Worm (Caenorhabditis elegans): ENCODE data around the gene btb-19.

DNA sequence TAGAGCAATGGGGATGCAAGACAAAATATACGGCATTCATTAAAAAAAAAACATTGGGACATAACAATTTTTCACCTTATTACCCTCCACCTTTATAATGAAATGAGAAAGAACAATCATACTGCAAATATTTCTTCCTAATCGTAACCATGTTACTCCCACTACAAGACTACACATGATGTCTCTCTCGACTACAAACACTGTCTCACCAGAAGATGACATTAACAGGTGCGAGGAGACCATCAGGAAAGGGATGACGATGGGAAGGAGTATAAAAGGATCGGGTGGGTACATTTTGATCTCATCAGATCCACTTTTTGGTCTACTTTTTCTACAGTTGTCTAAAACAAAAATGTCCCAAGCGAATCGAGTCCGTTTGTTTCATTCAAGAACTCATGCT, 24.1 kb downstream of the btb-19 start, which contains the start of gene dhs-8:
- TF ChIP-seq mdl-1 (tag; optimal IDR thresholded peaks at IDR 0.05): no peak
- TF ChIP-seq fos-1 (tag; optimal IDR thresholded peaks at IDR 0.05): no peak

All from whole organism, L1 larva.